Worm (Caenorhabditis elegans) whole organism, L4 larva: ENCODE data around the gene clp-10.
"Not testable (repeated sequence)": the region's sequence is repeated elsewhere in the genome, so short reads cannot be mapped to it uniquely, and the experiment has no call there.

ENCODE experiments used
- T26A8.4 ChIP-seq: fragments of 200-800 bp; sonication (Bioruptor generic); IDR thresholded peaks from 2 replicates; pipeline ENCODE4 v1.3.6; 2022; ENCODE audit warnings: missing genetic modification characterization, missing compliant biosample characterization
- Y5F2A.4 ChIP-seq: fragments of 200-800 bp; sonication (Bioruptor generic); optimal IDR thresholded peaks from 2 replicates; lab custom pipeline; 2018; ENCODE audit warnings: mild to moderate bottlenecking, missing genetic modification characterization, missing compliant biosample characterization
- ZK546.5 ChIP-seq, 2 experiments: sonication (generic microtip); optimal IDR thresholded peaks; 2 replicates each; lab custom pipeline; 2017; ENCODE audit warnings: missing biosample characterization in 2 of 2, missing genetic modification characterization in 2 of 2
- aly-2 ChIP-seq: sonication (generic microtip); optimal IDR thresholded peaks from 2 replicates; lab custom pipeline; 2018; ENCODE audit warnings: missing biosample characterization, missing genetic modification characterization
- ceh-82 ChIP-seq: sonication (generic microtip); optimal IDR thresholded peaks from 2 replicates; lab custom pipeline; 2017; ENCODE audit warnings: missing biosample characterization, missing genetic modification characterization
- hlh-30 ChIP-seq: sonication (generic microtip); optimal IDR thresholded peaks from 2 replicates; lab custom pipeline; 2017; ENCODE audit warnings: antibody characterized with exemption, mild to moderate bottlenecking, missing genetic modification characterization, missing compliant biosample characterization; ENCODE audit not compliant: insufficient read depth
- lir-3 ChIP-seq: sonication (generic microtip); optimal IDR thresholded peaks from 2 replicates; lab custom pipeline; 2016; ENCODE audit warnings: mild to moderate bottlenecking, missing genetic modification characterization, missing compliant biosample characterization
- madf-9 ChIP-seq: fragments of 200-800 bp; sonication (Bioruptor generic); conservative IDR thresholded peaks from 2 replicates; pipeline ENCODE4 v1.3.6; 2022; ENCODE audit warnings: missing genetic modification reagents, missing genetic modification characterization, missing compliant biosample characterization
- mdl-1 ChIP-seq, 2 experiments: fragments of 150-350 bp in 1 of 2; sonication (generic microtip) in 1 of 2; optimal IDR thresholded peaks; 2 replicates each; lab custom pipeline; 2014 to 2017; ENCODE audit warnings: missing biosample characterization in 2 of 2, missing genetic modification characterization in 2 of 2
- mes-2 ChIP-seq: sonication (generic microtip); optimal IDR thresholded peaks from 2 replicates; lab custom pipeline; 2016; ENCODE audit warnings: missing genotype, mild to moderate bottlenecking, missing genetic modification characterization, missing compliant biosample characterization; ENCODE audit not compliant: poor library complexity, severe bottlenecking
- ztf-11 ChIP-seq: fragments of 150-350 bp; optimal IDR thresholded peaks from 2 replicates; lab custom pipeline; 2014; ENCODE audit warnings: missing biosample characterization, missing genetic modification characterization

DNA sequence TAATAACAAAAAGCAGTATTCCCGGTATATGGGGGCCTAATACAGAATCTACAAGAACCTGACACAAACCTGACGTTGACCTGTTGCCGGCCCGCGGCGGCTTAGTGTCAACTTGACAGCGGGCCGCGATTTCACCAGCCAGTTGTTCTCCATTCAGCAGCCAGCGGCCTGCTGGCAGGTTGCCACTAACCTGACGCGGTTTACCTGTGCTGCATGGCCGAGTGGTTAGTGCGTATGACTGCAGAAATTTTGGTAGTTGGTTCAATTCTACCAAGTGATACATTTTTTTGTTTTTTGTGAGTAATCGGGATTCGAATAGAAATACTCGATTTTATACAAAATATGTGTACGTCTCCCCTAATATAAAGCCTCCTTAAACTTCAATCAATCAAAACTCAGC lies 20.7 kb upstream of the clp-10 start:
- TF ChIP-seq ZK546.5 (tag; optimal IDR thresholded peaks at IDR 0.05; lab: Kevin White, UChicago); Y5F2A.4 (GFP tag; lab: Kevin White, UChicago); ztf-11 (tag; lab: Kevin White, UChicago); madf-9 (GFP tag; lab: Robert Waterston, UW); lir-3 (tag; lab: Kevin White, UChicago); ceh-82 (tag; lab: Kevin White, UChicago); T26A8.4; mes-2 (tag; lab: Kevin White, UChicago); mdl-1 (tag; optimal IDR thresholded peaks at IDR 0.05; lab: Kevin White, UChicago); hlh-30 (tag; lab: Kevin White, UChicago); aly-2 (tag; lab: Kevin White, UChicago): not testable (repeated sequence)
